Fruit fly (Drosophila melanogaster) whole organism, pupa: ENCODE results near the gene Octbeta2R.

Experiments used
- CG13204 ChIP-seq: fragments of 200-800 bp; sonication (Bioruptor generic); optimal IDR thresholded peaks from 2 replicates; lab custom pipeline; 2018; ENCODE audit warnings: missing biosample characterization, mild to moderate bottlenecking, missing genetic modification characterization, moderate library complexity
- CG17806 ChIP-seq: fragments of 200-800 bp; sonication (Bioruptor generic); optimal IDR thresholded peaks from 2 replicates; lab custom pipeline; 2018; ENCODE audit warnings: missing biosample characterization, mild to moderate bottlenecking, missing genetic modification characterization, moderate library complexity
- CG32121 ChIP-seq: fragments of 200-800 bp; sonication (Bioruptor generic); IDR thresholded peaks from 2 replicates; pipeline ENCODE4 v1.3.6; 2022; ENCODE audit warnings: missing biosample characterization, missing genetic modification characterization
- CG34367 ChIP-seq: fragments of 200-800 bp; sonication (Bioruptor generic); optimal IDR thresholded peaks from 2 replicates; lab custom pipeline; 2018; ENCODE audit warnings: missing biosample characterization, mild to moderate bottlenecking, missing genetic modification characterization
- D1 ChIP-seq: fragments of 200-800 bp; sonication (Bioruptor generic); optimal IDR thresholded peaks from 2 replicates; lab custom pipeline; 2018; ENCODE audit warnings: missing biosample characterization, mild to moderate bottlenecking, missing genetic modification characterization, moderate library complexity
- Ets98B ChIP-seq: fragments of 200-800 bp; sonication (Bioruptor generic); IDR thresholded peaks from 2 replicates; pipeline ENCODE4 v1.3.6; 2022; ENCODE audit warnings: missing biosample characterization, missing genetic modification characterization
- gl ChIP-seq: fragments of 200-800 bp; sonication (Bioruptor generic); optimal IDR thresholded peaks from 2 replicates; lab custom pipeline; 2018; ENCODE audit warnings: missing biosample characterization, mild to moderate bottlenecking, missing genetic modification characterization

dm6 chr3R:12634617-12635016, 39.1 kb upstream of the Octbeta2R start, which contains the start of gene CG11598:
- no peak for TF ChIP-seq CG17806 (tag; lab: Kevin White, UChicago)
- no peak for TF ChIP-seq gl
- TF ChIP-seq CG34367 (tag; lab: Kevin White, UChicago) = no peak
- no peak for TF ChIP-seq D1
- TF ChIP-seq CG32121 (GFP tag; lab: Robert Waterston, UW) = no peak
- TF ChIP-seq CG13204 (GFP tag; lab: Kevin White, UChicago) = no peak
- TF ChIP-seq Ets98B (GFP tag; lab: Robert Waterston, UW) = no peak
